Worm (Caenorhabditis elegans) whole organism, L3 larva: ENCODE data around the gene srh-250.

Source experiments
- ZK546.5 ChIP-seq: sonication (generic microtip); optimal IDR thresholded peaks from 2 replicates; lab custom pipeline; 2017; ENCODE audit warnings: missing biosample characterization, missing genetic modification characterization
- ama-1 ChIP-seq: fragments of 150-350 bp; optimal IDR thresholded peaks from 2 replicates; lab custom pipeline; 2018
- egl-27 ChIP-seq: sonication (generic microtip); optimal IDR thresholded peaks from 4 replicates; lab custom pipeline; 2017; ENCODE audit warnings: missing biosample characterization, missing genetic modification reagents, missing genetic modification characterization
- elt-2 ChIP-seq: sonication (generic microtip); optimal IDR thresholded peaks from 2 replicates; lab custom pipeline; 2016; ENCODE audit warnings: missing genetic modification reagents, mild to moderate bottlenecking, missing genetic modification characterization, missing compliant biosample characterization
- fkh-2 ChIP-seq: fragments of 150-350 bp; optimal IDR thresholded peaks from 2 replicates; lab custom pipeline; 2014; ENCODE audit warnings: missing biosample characterization, missing genetic modification reagents, missing genetic modification characterization
- nhr-23 ChIP-seq: fragments of 150-350 bp; optimal IDR thresholded peaks from 2 replicates; lab custom pipeline; 2014; ENCODE audit warnings: missing biosample characterization, missing genetic modification reagents, missing genetic modification characterization
- skn-1 ChIP-seq: fragments of 150-350 bp; optimal IDR thresholded peaks from 2 replicates; lab custom pipeline; 2014; ENCODE audit warnings: missing biosample characterization, missing genetic modification characterization
- snpc-4 ChIP-seq: fragments of 150-350 bp; optimal IDR thresholded peaks from 2 replicates; lab custom pipeline; 2014; ENCODE audit warnings: missing biosample characterization, missing genetic modification characterization
- unc-39 ChIP-seq: sonication (generic microtip); optimal IDR thresholded peaks from 4 replicates; lab custom pipeline; 2017; ENCODE audit warnings: missing biosample characterization, missing genetic modification characterization
- ztf-4 ChIP-seq: fragments of 150-350 bp; optimal IDR thresholded peaks from 2 replicates; lab custom pipeline; 2014; ENCODE audit warnings: missing biosample characterization, missing genetic modification characterization

ce11 chrII:3860826-3861225 is 17.6 kb upstream of the srh-250 start, which contains the start of gene oac-11:
- TF ChIP-seq ZK546.5 (tag; lab: Kevin White, UChicago) (no peak), snpc-4 (no peak), elt-2 (tag; lab: Kevin White, UChicago) (no peak), fkh-2 (no peak), ztf-4 (tag; lab: Kevin White, UChicago) (no peak), skn-1 (no peak), nhr-23 (tag; lab: Kevin White, UChicago) (no peak), ama-1 (lab: Kevin White, UChicago) (no peak), unc-39 (tag; lab: Kevin White, UChicago) (no peak), egl-27 (tag; lab: Kevin White, UChicago) (no peak)
